Worm (Caenorhabditis elegans): ENCODE results near the gene nspd-4.

- TF ChIP-seq F22D6.2 (tag; optimal IDR thresholded peaks at IDR 0.05) (no peak), sptf-2 (GFP tag; optimal IDR thresholded peaks at IDR 0.05) (no peak), D2030.7 (GFP tag; IDR thresholded peaks at IDR 0.05) (no peak), athp-1 (tag; optimal IDR thresholded peaks at IDR 0.05) (no peak), ama-1 (optimal IDR thresholded peaks at IDR 0.05) (no peak), ama-1 (GFP tag; optimal IDR thresholded peaks at IDR 0.05) (no peak), nhr-80 (tag; optimal IDR thresholded peaks at IDR 0.05) (no peak), ztf-25 (GFP tag; IDR thresholded peaks at IDR 0.05) (no peak), dpl-1 (GFP tag; optimal IDR thresholded peaks at IDR 0.05) (no peak), akir-1 (GFP tag; optimal IDR thresholded peaks at IDR 0.05) (no peak)
These were observed 36.1 kb upstream of the nspd-4 start for ce11 chrII:4806261-4806660.
